Worm (Caenorhabditis elegans) whole organism, L4 larva: ENCODE data around the gene nas-11.

Experiments
- F26F4.8 ChIP-seq: fragments of 200-800 bp; sonication (Bioruptor generic); conservative IDR thresholded peaks from 2 replicates; pipeline ENCODE4 v1.3.6; 2022; ENCODE audit warnings: missing genetic modification characterization, missing compliant biosample characterization
- F37D6.2 ChIP-seq: sonication (generic microtip); optimal IDR thresholded peaks from 2 replicates; lab custom pipeline; 2016; ENCODE audit warnings: mild to moderate bottlenecking, missing genetic modification characterization, missing compliant biosample characterization
- F49E8.2 ChIP-seq: sonication (generic microtip); optimal IDR thresholded peaks from 2 replicates; lab custom pipeline; 2016; ENCODE audit warnings: missing compliant biosample characterization, mild to moderate bottlenecking, missing genetic modification characterization, borderline replicate concordance
- T26A8.4 ChIP-seq: fragments of 200-800 bp; sonication (Bioruptor generic); IDR thresholded peaks from 2 replicates; pipeline ENCODE4 v1.3.6; 2022; ENCODE audit warnings: missing genetic modification characterization, missing compliant biosample characterization
- Y48G9A.11 ChIP-seq: fragments of 200-800 bp; sonication (Bioruptor generic); IDR thresholded peaks from 2 replicates; pipeline ENCODE4 v1.3.6; 2022; ENCODE audit warnings: missing genetic modification reagents, missing genetic modification characterization, missing compliant biosample characterization
- Y5F2A.4 ChIP-seq: fragments of 200-800 bp; sonication (Bioruptor generic); optimal IDR thresholded peaks from 2 replicates; lab custom pipeline; 2018; ENCODE audit warnings: mild to moderate bottlenecking, missing genetic modification characterization, missing compliant biosample characterization
- Y75B8A.6 ChIP-seq: fragments of 200-800 bp; sonication (Bioruptor generic); IDR thresholded peaks from 2 replicates; pipeline ENCODE4 v1.3.6; 2022; ENCODE audit warnings: missing genetic modification reagents, missing genetic modification characterization, missing compliant biosample characterization
- aha-1 ChIP-seq: fragments of 150-350 bp; peaks from one replicate; lab custom pipeline; 2014; ENCODE audit warnings: missing biosample characterization, missing genetic modification characterization
- ama-1 ChIP-seq: fragments of 150-350 bp; optimal IDR thresholded peaks from 2 replicates; lab custom pipeline; 2014; ENCODE audit warnings: inconsistent platforms, mixed read lengths
- ceh-32 ChIP-seq: sonication (generic microtip); optimal IDR thresholded peaks from 2 replicates; lab custom pipeline; 2016; ENCODE audit warnings: mild to moderate bottlenecking, missing genetic modification characterization, missing compliant biosample characterization; ENCODE audit not compliant: poor library complexity
- ceh-44 ChIP-seq: fragments of 200-800 bp; sonication (Bioruptor generic); IDR thresholded peaks from 2 replicates; pipeline ENCODE4 v1.3.6; 2022; ENCODE audit warnings: missing genetic modification reagents, missing genetic modification characterization, missing compliant biosample characterization
- daf-16 ChIP-seq, 3 experiments: sonication (generic microtip); optimal IDR thresholded peaks; 2 replicates each; lab custom pipeline; 2016 to 2017; ENCODE audit warnings: missing genetic modification characterization in 3 of 3, missing genetic modification reagents in 3 of 3, mild to moderate bottlenecking in 2 of 3, missing compliant biosample characterization in 2 of 3, missing biosample characterization in 1 of 3, moderate library complexity in 1 of 3
- dmd-6 ChIP-seq: fragments of 200-800 bp; sonication (Bioruptor generic); IDR thresholded peaks from 2 replicates; pipeline ENCODE4 v1.3.6; 2022; ENCODE audit warnings: missing genetic modification reagents, missing genetic modification characterization, missing compliant biosample characterization
- dmd-8 ChIP-seq: fragments of 200-800 bp; sonication (Bioruptor generic); IDR thresholded peaks from 2 replicates; pipeline ENCODE4 v1.3.6; 2022; ENCODE audit warnings: missing genetic modification characterization, missing compliant biosample characterization
- hlh-11 ChIP-seq: fragments of 200-800 bp; sonication (Bioruptor generic); optimal IDR thresholded peaks from 2 replicates; lab custom pipeline; 2018; ENCODE audit warnings: mild to moderate bottlenecking, missing genetic modification characterization, missing compliant biosample characterization
- hlh-30 ChIP-seq: sonication (generic microtip); optimal IDR thresholded peaks from 2 replicates; lab custom pipeline; 2017; ENCODE audit warnings: antibody characterized with exemption, mild to moderate bottlenecking, missing genetic modification characterization, missing compliant biosample characterization; ENCODE audit not compliant: insufficient read depth
- lim-7 ChIP-seq: fragments of 200-800 bp; sonication (Bioruptor generic); IDR thresholded peaks from 2 replicates; pipeline ENCODE4 v1.3.6; 2022; ENCODE audit warnings: missing genetic modification characterization, missing compliant biosample characterization
- lin-1 ChIP-seq: fragments of 200-800 bp; sonication (Bioruptor generic); IDR thresholded peaks from 2 replicates; pipeline ENCODE4 v1.3.6; 2022; ENCODE audit warnings: missing genetic modification reagents, missing genetic modification characterization, missing compliant biosample characterization
- lin-13 ChIP-seq: fragments of 150-350 bp; optimal IDR thresholded peaks from 2 replicates; lab custom pipeline; 2014; ENCODE audit warnings: missing biosample characterization, missing genetic modification reagents, missing genetic modification characterization
- lin-29 ChIP-seq: fragments of 200-800 bp; sonication (Bioruptor generic); IDR thresholded peaks from 2 replicates; pipeline ENCODE4 v1.3.6; 2022; ENCODE audit warnings: missing genetic modification reagents, missing genetic modification characterization, missing compliant biosample characterization
- lsy-2 ChIP-seq, 2 experiments: fragments of 150-350 bp in 1 of 2; sonication (generic microtip) in 1 of 2; optimal IDR thresholded peaks; 2 replicates each; lab custom pipeline; 2014 to 2017; ENCODE audit warnings: missing biosample characterization in 2 of 2, missing genetic modification characterization in 2 of 2
- madf-9 ChIP-seq: fragments of 200-800 bp; sonication (Bioruptor generic); conservative IDR thresholded peaks from 2 replicates; pipeline ENCODE4 v1.3.6; 2022; ENCODE audit warnings: missing genetic modification reagents, missing genetic modification characterization, missing compliant biosample characterization
- mdl-1 ChIP-seq, 2 experiments: fragments of 150-350 bp in 1 of 2; sonication (generic microtip) in 1 of 2; optimal IDR thresholded peaks; 2 replicates each; lab custom pipeline; 2014 to 2017; ENCODE audit warnings: missing biosample characterization in 2 of 2, missing genetic modification characterization in 2 of 2
- mes-2 ChIP-seq: sonication (generic microtip); optimal IDR thresholded peaks from 2 replicates; lab custom pipeline; 2016; ENCODE audit warnings: missing genotype, mild to moderate bottlenecking, missing genetic modification characterization, missing compliant biosample characterization; ENCODE audit not compliant: poor library complexity, severe bottlenecking
- nhr-10 ChIP-seq: fragments of 150-350 bp; optimal IDR thresholded peaks from 2 replicates; lab custom pipeline; 2014; ENCODE audit warnings: missing biosample characterization, missing genetic modification characterization
- nhr-11 ChIP-seq: fragments of 150-350 bp; optimal IDR thresholded peaks from 2 replicates; lab custom pipeline; 2014; ENCODE audit warnings: missing biosample characterization, missing genetic modification characterization
- nhr-111 ChIP-seq: fragments of 200-800 bp; sonication (Bioruptor generic); optimal IDR thresholded peaks from 2 replicates; lab custom pipeline; 2018; ENCODE audit warnings: mild to moderate bottlenecking, missing genetic modification characterization, missing compliant biosample characterization
- nhr-25 ChIP-seq: sonication (generic microtip); optimal IDR thresholded peaks from 2 replicates; lab custom pipeline; 2017; ENCODE audit warnings: missing genetic modification characterization, mild to moderate bottlenecking, missing compliant biosample characterization, antibody characterized with exemption, moderate library complexity, borderline replicate concordance; ENCODE audit not compliant: insufficient read depth
- nhr-28 ChIP-seq: fragments of 150-350 bp; optimal IDR thresholded peaks from 2 replicates; lab custom pipeline; 2014; ENCODE audit warnings: missing biosample characterization, missing genetic modification characterization
- nhr-42 ChIP-seq: fragments of 200-800 bp; sonication (Bioruptor generic); IDR thresholded peaks from 2 replicates; pipeline ENCODE4 v1.3.6; 2022; ENCODE audit warnings: missing genetic modification characterization, missing compliant biosample characterization
- nhr-48 ChIP-seq: sonication (generic microtip); optimal IDR thresholded peaks from 2 replicates; lab custom pipeline; 2016; ENCODE audit warnings: mild to moderate bottlenecking, missing genetic modification characterization, missing compliant biosample characterization
- rbr-2 ChIP-seq: sonication (generic microtip); optimal IDR thresholded peaks from 2 replicates; lab custom pipeline; 2016; ENCODE audit warnings: missing genotype, missing genetic modification characterization, missing compliant biosample characterization
- skn-1 ChIP-seq: fragments of 150-350 bp; optimal IDR thresholded peaks from 2 replicates; lab custom pipeline; 2014; ENCODE audit warnings: missing biosample characterization, missing genetic modification characterization
- snpc-4 ChIP-seq: fragments of 150-350 bp; optimal IDR thresholded peaks from 2 replicates; lab custom pipeline; 2014; ENCODE audit warnings: missing biosample characterization, missing genetic modification characterization
- spr-3 ChIP-seq: fragments of 200-800 bp; sonication (Bioruptor generic); optimal IDR thresholded peaks from 2 replicates; lab custom pipeline; 2018; ENCODE audit warnings: mild to moderate bottlenecking, missing genetic modification characterization, missing compliant biosample characterization
- tag-97 ChIP-seq: fragments of 200-800 bp; sonication (Bioruptor generic); IDR thresholded peaks from 2 replicates; pipeline ENCODE4 v1.3.6; 2022; ENCODE audit warnings: missing genetic modification characterization, missing compliant biosample characterization
- unc-62 ChIP-seq, 3 experiments: fragments of 150-350 bp in 1 of 3; sonication (generic microtip); optimal IDR thresholded peaks in 2 of 3; peaks in 1 of 3; 1 replicate in 1 of 3; 2 replicates in 2 of 3; lab custom pipeline; 2014 to 2017; ENCODE audit warnings: missing biosample characterization in 3 of 3, missing genetic modification characterization in 3 of 3, missing genetic modification reagents in 3 of 3, missing genotype in 1 of 3
- zfp-2 ChIP-seq: sonication (generic microtip); optimal IDR thresholded peaks from 2 replicates; lab custom pipeline; 2016; ENCODE audit warnings: mild to moderate bottlenecking, missing genetic modification characterization, missing compliant biosample characterization
- zip-11 ChIP-seq: fragments of 200-800 bp; sonication (Bioruptor generic); IDR thresholded peaks from 2 replicates; pipeline ENCODE4 v1.3.6; 2022; ENCODE audit warnings: missing genetic modification characterization, missing compliant biosample characterization

Gene nas-11

ce11 chrX:6713277-6713676, at the start of gene nas-11:
TSS of gene nas-11 (plus strand) at chrX:6713577.
- TF ChIP-seq spr-3 (GFP tag; lab: Kevin White, UChicago) (no peak), aha-1 (peak; percentile 9)

DNA sequence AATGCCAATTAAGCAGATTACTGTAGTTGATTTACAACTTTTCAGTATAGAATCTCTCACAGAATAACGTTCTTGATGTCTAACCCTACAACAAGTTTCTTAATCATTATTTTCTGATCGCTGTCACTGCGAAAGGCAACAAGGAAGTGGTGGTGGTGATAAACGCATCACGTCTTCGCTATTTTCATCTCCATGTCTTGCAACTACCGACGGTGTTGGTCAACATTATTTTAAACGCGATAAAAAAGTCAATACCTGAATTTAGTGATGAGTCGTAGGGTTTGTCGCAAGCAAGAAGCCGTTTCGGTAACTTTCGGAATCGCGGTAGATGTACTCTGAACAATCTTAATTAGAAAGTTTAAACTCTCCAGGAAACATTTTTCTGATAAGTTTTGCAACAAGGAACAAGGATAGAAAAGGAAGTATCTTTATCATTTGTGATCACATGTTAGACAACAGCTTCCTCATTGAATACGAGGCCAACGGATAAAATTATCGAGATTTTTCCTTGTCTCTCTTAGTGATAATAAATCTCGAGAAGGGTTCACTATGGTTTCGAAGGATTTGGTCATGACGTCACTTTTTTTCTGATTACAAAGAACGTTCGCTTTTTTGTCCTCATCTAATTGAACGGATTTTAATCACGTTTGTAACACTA, 49.5 kb upstream of the nas-11 start:
- no peak for TF ChIP-seq lsy-2 (tag; optimal IDR thresholded peaks at IDR 0.05; lab: Kevin White, UChicago)
- TF ChIP-seq mes-2 = no peak
- TF ChIP-seq hlh-30 (tag; lab: Kevin White, UChicago) = peak; percentile 6
- peak in 1 of 2 experiments; percentile 8 for TF ChIP-seq mdl-1 (tag; optimal IDR thresholded peaks at IDR 0.05; lab: Kevin White, UChicago)
- TF ChIP-seq Y75B8A.6 (GFP tag; lab: Robert Waterston, UW) = no peak
- TF ChIP-seq spr-3 (GFP tag; lab: Kevin White, UChicago) = no peak
- no peak for TF ChIP-seq Y48G9A.11 (GFP tag; lab: Robert Waterston, UW)
- no peak for TF ChIP-seq lin-29
- no peak for TF ChIP-seq rbr-2 (tag; lab: Kevin White, UChicago)
- peak; percentile 37 for TF ChIP-seq nhr-10 (tag; lab: Kevin White, UChicago)
- no peak for TF ChIP-seq nhr-111 (GFP tag; lab: Kevin White, UChicago)
- peak; percentile 29 for TF ChIP-seq nhr-48 (tag; lab: Kevin White, UChicago)
- no peak for TF ChIP-seq skn-1 (tag; lab: Kevin White, UChicago)
- TF ChIP-seq zip-11 = no peak
- no peak for TF ChIP-seq F37D6.2 (tag; lab: Kevin White, UChicago)
- TF ChIP-seq nhr-42 (GFP tag; lab: Robert Waterston, UW) = no peak
- peak; percentile 38 for TF ChIP-seq hlh-11 (tag; lab: Kevin White, UChicago)
- no peak for TF ChIP-seq daf-16 (GFP tag; optimal IDR thresholded peaks at IDR 0.05; lab: Kevin White, UChicago)
- peak; percentile 2 for TF ChIP-seq daf-16 (tag; optimal IDR thresholded peaks at IDR 0.05; lab: Kevin White, UChicago)
- TF ChIP-seq nhr-25 = no peak
- no peak for TF ChIP-seq snpc-4 (tag; lab: Kevin White, UChicago)
- no peak for TF ChIP-seq nhr-28 (tag; lab: Kevin White, UChicago)
- TF ChIP-seq dmd-6 (GFP tag; lab: Robert Waterston, UW) = no peak
- TF ChIP-seq zfp-2 (tag; lab: Kevin White, UChicago) = no peak
- TF ChIP-seq lin-1 = no peak
- no peak for TF ChIP-seq dmd-8 (GFP tag; lab: Robert Waterston, UW)
- TF ChIP-seq Y5F2A.4 = no peak
- no peak for TF ChIP-seq lin-13 (GFP tag; lab: Kevin White, UChicago)
- TF ChIP-seq madf-9 (GFP tag; lab: Robert Waterston, UW) = no peak
- no peak for TF ChIP-seq nhr-11 (tag; lab: Kevin White, UChicago)
- no peak for TF ChIP-seq F49E8.2 (tag; lab: Kevin White, UChicago)
- no peak for TF ChIP-seq ama-1
- TF ChIP-seq T26A8.4 = no peak
- TF ChIP-seq tag-97 = no peak
- TF ChIP-seq lim-7 = no peak
- TF ChIP-seq ceh-44 (GFP tag; lab: Robert Waterston, UW) = no peak
- TF ChIP-seq unc-62 (GFP tag; optimal IDR thresholded peaks at IDR 0.05 in 1 of 2; lab: Kevin White, UChicago) = peak in 1 of 2 experiments; percentile 75
- no peak for TF ChIP-seq unc-62 (tag; optimal IDR thresholded peaks at IDR 0.05; lab: Kevin White, UChicago)
- TF ChIP-seq ceh-32 (tag; lab: Kevin White, UChicago) = no peak
- TF ChIP-seq F26F4.8 (GFP tag; lab: Robert Waterston, UW) = no peak
